Worm (Caenorhabditis elegans) whole organism, dauer: ENCODE measurements around the gene kin-4.

Source experiments
- unc-62 ChIP-seq: sonication (generic microtip); optimal IDR thresholded peaks from 2 replicates; lab custom pipeline; 2017; ENCODE audit warnings: missing biosample characterization, missing genetic modification reagents, missing genetic modification characterization

Gene kin-4

ce11 chrIV:11433709-11434108 lies 8.2 kb downstream of the kin-4 start:
- TF ChIP-seq unc-62 (GFP tag; lab: Kevin White, UChicago): no peak

- no peak for TF ChIP-seq unc-62 (GFP tag; lab: Kevin White, UChicago)
Observed at ce11 chrIV:11434575-11434974, 9.0 kb downstream of the kin-4 start.

ce11 chrIV:11435761-11436160 lies 10.2 kb downstream of the kin-4 start:
- TF ChIP-seq unc-62 (GFP tag; lab: Kevin White, UChicago): no peak

- TF ChIP-seq unc-62 (GFP tag; lab: Kevin White, UChicago): no peak
Observed at ce11 chrIV:11438255-11438654, 12.7 kb downstream of the kin-4 start.

- TF ChIP-seq unc-62 (GFP tag; lab: Kevin White, UChicago): no peak
Observed at ce11 chrIV:11452928-11453327, 27.4 kb downstream of the kin-4 start.

- TF ChIP-seq unc-62 (GFP tag; lab: Kevin White, UChicago): no peak
Observed at ce11 chrIV:11455824-11456223, 30.3 kb downstream of the kin-4 start.

ce11 chrIV:11458700-11459263 lies 33.2 kb downstream of the kin-4 start:
- no peak for TF ChIP-seq unc-62 (GFP tag; lab: Kevin White, UChicago)

- no peak for TF ChIP-seq unc-62 (GFP tag; lab: Kevin White, UChicago)
Observed at ce11 chrIV:11459684-11460083, 34.1 kb downstream of the kin-4 start, which contains the start of gene npr-3. TSS of gene npr-3 (plus strand) at chrIV:11459984.

- no peak for TF ChIP-seq unc-62 (GFP tag; lab: Kevin White, UChicago)
Observed at ce11 chrIV:11461335-11461734, 35.8 kb downstream of the kin-4 start.

ce11 chrIV:11465125-11465524 lies 39.6 kb downstream of the kin-4 start, which contains the start of gene C10C6.3:
TSS of gene C10C6.3 (minus strand) at chrIV:11465225.
- no peak for TF ChIP-seq unc-62 (GFP tag; lab: Kevin White, UChicago)

- TF ChIP-seq unc-62 (GFP tag; lab: Kevin White, UChicago): no peak
Observed at ce11 chrIV:11467413-11467812, 41.9 kb downstream of the kin-4 start, which contains the start of gene C10C6.7. TSS of gene C10C6.7 (minus strand) at chrIV:11467513.

- no peak for TF ChIP-seq unc-62 (GFP tag; lab: Kevin White, UChicago)
Observed at ce11 chrIV:11469698-11470591, 44.4 kb downstream of the kin-4 start, which contains the start of the genes C10C6.13 and wht-2. TSS of gene C10C6.13 (minus strand) at chrIV:11469748. TSS of gene wht-2 (plus strand) at chrIV:11470436.

ce11 chrIV:11472023-11472422 lies 46.5 kb downstream of the kin-4 start:
- TF ChIP-seq unc-62 (GFP tag; lab: Kevin White, UChicago): no peak

- TF ChIP-seq unc-62 (GFP tag; lab: Kevin White, UChicago): no peak
Observed at ce11 chrIV:11474067-11474466, 48.5 kb downstream of the kin-4 start.

ce11 chrIV:11475080-11475479 lies 49.5 kb downstream of the kin-4 start:
- no peak for TF ChIP-seq unc-62 (GFP tag; lab: Kevin White, UChicago)

ce11 chrIV:11479095-11479494 lies 53.6 kb downstream of the kin-4 start, which contains the start of gene catp-8:
TSS of gene catp-8 (minus strand) at chrIV:11479251.
- TF ChIP-seq unc-62 (GFP tag; lab: Kevin White, UChicago): no peak
